Worm (Caenorhabditis elegans) whole organism, mixed stage, embryonic: ENCODE measurements around the gene C05C12.4.

ENCODE experiments used
- M03D4.4 ChIP-seq: sonication (generic microtip); optimal IDR thresholded peaks from 2 replicates; lab custom pipeline; 2017; ENCODE audit warnings: mild to moderate bottlenecking, missing genetic modification characterization, missing compliant biosample characterization
- bed-3 ChIP-seq: fragments of 200-800 bp; sonication (Bioruptor generic); optimal IDR thresholded peaks from 3 replicates; lab custom pipeline; 2018; ENCODE audit warnings: mild to moderate bottlenecking, missing genetic modification characterization, moderate library complexity, missing compliant biosample characterization
- lin-32 ChIP-seq: fragments of 200-800 bp; sonication (Bioruptor generic); optimal IDR thresholded peaks from 2 replicates; lab custom pipeline; 2018; ENCODE audit warnings: mild to moderate bottlenecking, missing genetic modification characterization, missing compliant biosample characterization
- nhr-76 ChIP-seq: sonication (generic microtip); optimal IDR thresholded peaks from 2 replicates; lab custom pipeline; 2017; ENCODE audit warnings: missing biosample characterization, missing genetic modification characterization
- pha-4 ChIP-seq: fragments of 150-350 bp; optimal IDR thresholded peaks from 2 replicates; lab custom pipeline; 2018; ENCODE audit warnings: missing biosample characterization, missing genetic modification reagents, missing genetic modification characterization
- snpc-4 ChIP-seq: fragments of 150-350 bp; optimal IDR thresholded peaks from 2 replicates; lab custom pipeline; 2014; ENCODE audit warnings: missing biosample characterization, missing genetic modification characterization
- unc-120 ChIP-seq: sonication (generic microtip); optimal IDR thresholded peaks from 2 replicates; lab custom pipeline; 2017; ENCODE audit warnings: missing genetic modification characterization, missing compliant biosample characterization; ENCODE audit not compliant: poor library complexity, severe bottlenecking
- unc-62 ChIP-seq: fragments of 150-350 bp; optimal IDR thresholded peaks from 2 replicates; lab custom pipeline; 2014; ENCODE audit warnings: missing biosample characterization, missing genetic modification reagents, missing genetic modification characterization

ce11 chrIV:11276026-11276425 lies 28.1 kb upstream of the C05C12.4 start:
- no peak for TF ChIP-seq bed-3 (GFP tag; lab: Kevin White, UChicago)
- TF ChIP-seq pha-4 (tag; lab: Kevin White, UChicago) = no peak
- no peak for TF ChIP-seq snpc-4 (tag; lab: Kevin White, UChicago)
- TF ChIP-seq unc-62 (GFP tag; lab: Kevin White, UChicago) = no peak
- no peak for TF ChIP-seq unc-120 (tag; lab: Kevin White, UChicago)
- no peak for TF ChIP-seq M03D4.4 (tag; lab: Kevin White, UChicago)
- no peak for TF ChIP-seq nhr-76 (tag; lab: Kevin White, UChicago)
- TF ChIP-seq lin-32 = no peak
